Fruit fly (Drosophila melanogaster) whole organism, wandering third instar larva: ENCODE data around the gene CG33947.

Experiments
- Abd-B ChIP-seq: fragments of >200 bp; optimal IDR thresholded peaks from 2 replicates; lab custom pipeline; 2017; ENCODE audit warnings: missing biosample characterization, missing genetic modification characterization
- CG32264 ChIP-seq: fragments of 200-800 bp; sonication (Bioruptor generic); optimal IDR thresholded peaks from 2 replicates; lab custom pipeline; 2016; ENCODE audit warnings: missing biosample characterization, missing genetic modification characterization
- CG9705 ChIP-seq: fragments of 200-800 bp; sonication (Bioruptor generic); optimal IDR thresholded peaks from 2 replicates; lab custom pipeline; 2018; ENCODE audit warnings: missing biosample characterization, mild to moderate bottlenecking, missing genetic modification characterization
- CrebA ChIP-seq: fragments of 200-800 bp; sonication (Bioruptor generic); optimal IDR thresholded peaks from 2 replicates; lab custom pipeline; 2016; ENCODE audit warnings: missing biosample characterization, mild to moderate bottlenecking, missing genetic modification characterization, borderline replicate concordance
- HLH106 ChIP-seq: fragments of 200-800 bp; optimal IDR thresholded peaks from 3 replicates; lab custom pipeline; 2019; ENCODE audit warnings: missing biosample characterization, mild to moderate bottlenecking, missing genetic modification characterization, moderate library complexity
- Hnf4 ChIP-seq: fragments of 200-800 bp; sonication (Bioruptor generic); optimal IDR thresholded peaks from 2 replicates; lab custom pipeline; 2016; ENCODE audit warnings: missing biosample characterization, mild to moderate bottlenecking, missing genetic modification characterization
- Hr78 ChIP-seq: fragments of >200 bp; optimal IDR thresholded peaks from 2 replicates; lab custom pipeline; 2017; ENCODE audit warnings: missing biosample characterization, missing genetic modification characterization
- Hr83 ChIP-seq: fragments of 200-300 bp; sonication (Bioruptor generic); optimal IDR thresholded peaks from 2 replicates; lab custom pipeline; 2016; ENCODE audit warnings: missing biosample characterization, mild to moderate bottlenecking, missing genetic modification characterization, moderate library complexity; ENCODE audit not compliant: poor library complexity, severe bottlenecking
- Jra ChIP-seq: sonication (Bioruptor generic); optimal IDR thresholded peaks from 2 replicates; lab custom pipeline; 2016; ENCODE audit warnings: missing biosample characterization, missing genetic modification characterization
- Mio ChIP-seq: sonication (Bioruptor generic); optimal IDR thresholded peaks from 2 replicates; lab custom pipeline; 2016; ENCODE audit warnings: missing biosample characterization, missing genetic modification characterization
- Myc ChIP-seq: fragments of >200 bp; optimal IDR thresholded peaks from 2 replicates; lab custom pipeline; 2017
- N ChIP-seq: fragments of >200 bp; optimal IDR thresholded peaks from 2 replicates; lab custom pipeline; 2018; ENCODE audit warnings: missing biosample characterization, missing external identifiers, missing genetic modification characterization
- OdsH ChIP-seq: fragments of 200-800 bp; sonication (Bioruptor generic); optimal IDR thresholded peaks from 2 replicates; lab custom pipeline; 2016; ENCODE audit warnings: missing biosample characterization, mild to moderate bottlenecking, missing genetic modification characterization
- Rel ChIP-seq, 2 experiments: fragments of 200-800 bp; sonication (Bioruptor generic) in 1 of 2; optimal IDR thresholded peaks; 2 replicates in 1 of 2; 3 replicates in 1 of 2; lab custom pipeline; 2016 to 2019; ENCODE audit warnings: mild to moderate bottlenecking in 2 of 2, missing biosample characterization in 2 of 2, missing genetic modification characterization in 2 of 2, moderate library complexity in 1 of 2
- Sp1 ChIP-seq: fragments of 200-800 bp; sonication (Bioruptor generic); optimal IDR thresholded peaks from 3 replicates; lab custom pipeline; 2019; ENCODE audit warnings: missing biosample characterization, mild to moderate bottlenecking, missing genetic modification characterization, moderate library complexity
- Vsx2 ChIP-seq: fragments of 200-300, 225-300 bp; sonication (Bioruptor generic); optimal IDR thresholded peaks from 2 replicates; lab custom pipeline; 2018; ENCODE audit warnings: missing biosample characterization, missing genetic modification characterization; ENCODE audit not compliant: partially characterized antibody
- br ChIP-seq: fragments of 200-800 bp; sonication (Bioruptor generic); optimal IDR thresholded peaks from 2 replicates; lab custom pipeline; 2016; ENCODE audit warnings: missing biosample characterization, missing genetic modification characterization
- brk ChIP-seq: fragments of 200-800 bp; sonication (Bioruptor generic); optimal IDR thresholded peaks from 2 replicates; lab custom pipeline; 2016; ENCODE audit warnings: missing biosample characterization, mild to moderate bottlenecking, missing genetic modification characterization
- dsf ChIP-seq: sonication (Bioruptor generic); optimal IDR thresholded peaks from 2 replicates; lab custom pipeline; 2016; ENCODE audit warnings: missing biosample characterization, missing genetic modification characterization, borderline replicate concordance
- ey ChIP-seq: fragments of 200-800 bp; sonication (Bioruptor generic); optimal IDR thresholded peaks from 2 replicates; lab custom pipeline; 2016; ENCODE audit warnings: missing biosample characterization, missing genetic modification characterization
- foxo ChIP-seq, 2 experiments: fragments of 200-800 bp; sonication (Bioruptor generic); optimal IDR thresholded peaks; 2 replicates in 1 of 2; 3 replicates in 1 of 2; lab custom pipeline; 2016 to 2017; ENCODE audit warnings: missing biosample characterization in 2 of 2, missing genetic modification characterization in 2 of 2
- fru ChIP-seq: fragments of 200-800 bp; sonication (Bioruptor generic); optimal IDR thresholded peaks from 3 replicates; lab custom pipeline; 2016; ENCODE audit warnings: missing biosample characterization, mild to moderate bottlenecking, missing genetic modification characterization
- h ChIP-seq: fragments of 200-800 bp; sonication (Bioruptor generic); optimal IDR thresholded peaks from 3 replicates; lab custom pipeline; 2016; ENCODE audit warnings: missing biosample characterization, mild to moderate bottlenecking, missing genetic modification characterization
- lola ChIP-seq: fragments of >200 bp; optimal IDR thresholded peaks from 2 replicates; lab custom pipeline; 2017; ENCODE audit warnings: missing biosample characterization, missing genetic modification characterization
- pan ChIP-seq: fragments of >200 bp; optimal IDR thresholded peaks from 2 replicates; lab custom pipeline; 2017
- psq ChIP-seq: fragments of 200-800 bp; sonication (Bioruptor generic); optimal IDR thresholded peaks from 3 replicates; lab custom pipeline; 2017; ENCODE audit warnings: missing biosample characterization, mild to moderate bottlenecking, missing genetic modification characterization, moderate library complexity
- rgr ChIP-seq: fragments of 200-800 bp; sonication (Bioruptor generic); optimal IDR thresholded peaks from 3 replicates; lab custom pipeline; 2016; ENCODE audit warnings: missing biosample characterization, mild to moderate bottlenecking, missing genetic modification characterization
- sage ChIP-seq: fragments of 200-800 bp; sonication (Bioruptor generic); optimal IDR thresholded peaks from 2 replicates; lab custom pipeline; 2016; ENCODE audit warnings: missing biosample characterization, mild to moderate bottlenecking, missing genetic modification characterization
- sv ChIP-seq: fragments of 200-800 bp; sonication (Bioruptor generic); optimal IDR thresholded peaks from 3 replicates; lab custom pipeline; 2016; ENCODE audit warnings: missing biosample characterization, missing genetic modification characterization
- tai ChIP-seq: sonication (Bioruptor generic); optimal IDR thresholded peaks from 2 replicates; lab custom pipeline; 2016; ENCODE audit warnings: missing biosample characterization, missing genetic modification characterization
- usp ChIP-seq: fragments of >200 bp; optimal IDR thresholded peaks from 2 replicates; lab custom pipeline; 2017; ENCODE audit warnings: missing biosample characterization, missing genetic modification characterization
- woc ChIP-seq: sonication (Bioruptor generic); optimal IDR thresholded peaks from 2 replicates; lab custom pipeline; 2016; ENCODE audit warnings: missing biosample characterization, mild to moderate bottlenecking, missing genetic modification characterization

The CG33947 gene

dm6 chr3L:11051271-11051670, 45.0 kb upstream of the CG33947 start, which contains the start of gene CG43693:
Gene CG43693, minus strand, starts transcription at chr3L:11051371.
- TF ChIP-seq fru (GFP tag; lab: Kevin White, UChicago), result no peak
- TF ChIP-seq Rel (GFP tag; optimal IDR thresholded peaks at IDR 0.05; lab: Kevin White, UChicago), result no peak
- TF ChIP-seq Rel (tag; optimal IDR thresholded peaks at IDR 0.05; lab: Kevin White, UChicago), result no peak
- TF ChIP-seq br (GFP tag; lab: Kevin White, UChicago), result no peak
- TF ChIP-seq Hr83 (GFP tag; lab: Kevin White, UChicago), result no peak
- no peak for TF ChIP-seq ey (GFP tag; lab: Kevin White, UChicago)
- no peak for TF ChIP-seq Abd-B
- TF ChIP-seq CG32264 (GFP tag; lab: Kevin White, UChicago), result no peak
- TF ChIP-seq N (GFP tag; lab: Kevin White, UChicago), result no peak
- TF ChIP-seq CG9705 (GFP tag; lab: Kevin White, UChicago), result no peak
- no peak for TF ChIP-seq pan (lab: Kevin White, UChicago)
- TF ChIP-seq CrebA, result no peak
- TF ChIP-seq h, result no peak
- TF ChIP-seq, all 38 proteins: peak for 0

DNA sequence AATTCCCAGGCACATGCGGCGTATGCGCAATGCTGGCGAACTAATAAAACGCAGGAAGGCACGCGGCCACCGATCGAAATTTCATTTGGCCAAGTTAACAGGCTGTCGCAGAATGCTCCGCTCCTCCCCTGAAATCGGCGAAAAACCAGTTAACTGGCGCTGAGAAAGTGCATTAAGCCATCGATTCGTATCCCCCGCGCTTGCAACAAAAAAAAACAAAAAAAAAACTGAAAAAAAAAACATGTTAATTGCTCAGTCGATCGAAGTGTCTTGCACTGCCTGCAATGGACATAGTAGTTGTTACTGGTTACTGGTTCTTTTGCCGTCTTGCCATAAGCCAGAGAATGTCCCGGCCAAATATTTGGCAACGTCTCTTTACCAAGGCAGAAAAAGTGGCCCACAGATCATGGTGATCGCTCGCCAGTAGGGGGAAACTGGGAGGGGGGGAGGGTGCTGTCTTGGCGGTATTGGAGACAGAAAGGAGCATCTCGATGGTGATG, 43.5 kb upstream of the CG33947 start:
- TF ChIP-seq br (GFP tag; lab: Kevin White, UChicago), result no peak
- TF ChIP-seq fru (GFP tag; lab: Kevin White, UChicago), result peak; percentile 4
- no peak for TF ChIP-seq sv (GFP tag; lab: Kevin White, UChicago)
- TF ChIP-seq CrebA, result no peak

DNA sequence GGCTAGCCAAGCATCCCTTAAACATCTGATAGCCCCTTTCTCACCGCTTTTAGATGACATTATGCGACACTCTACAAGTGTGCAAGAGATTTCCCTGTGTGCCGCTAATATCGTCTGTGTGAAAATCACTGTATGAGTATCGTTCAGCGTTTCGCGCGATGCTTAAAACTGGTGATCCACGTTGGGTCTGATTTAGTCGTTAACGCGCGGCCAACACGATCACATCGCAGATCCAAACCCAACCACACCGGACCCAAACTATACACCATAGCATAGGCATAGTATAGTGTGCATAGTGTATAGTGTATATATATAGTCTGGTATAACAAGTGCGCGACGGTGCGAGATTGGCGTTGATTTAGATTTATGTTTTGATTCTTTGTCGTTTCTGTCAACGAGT, 42.5 kb upstream of the CG33947 start, which contains the start of gene CG7888:
Gene CG7888, plus strand, starts transcription at position 193 of the 400 bp plus-strand sequence.
- no peak for TF ChIP-seq tai
- TF ChIP-seq CG32264 (GFP tag; lab: Kevin White, UChicago), result no peak
- TF ChIP-seq sage, result no peak
- no peak for TF ChIP-seq Jra (GFP tag; lab: Kevin White, UChicago)
- no peak for TF ChIP-seq lola (GFP tag; lab: Kevin White, UChicago)
- no peak for TF ChIP-seq usp (GFP tag; lab: Kevin White, UChicago)

DNA sequence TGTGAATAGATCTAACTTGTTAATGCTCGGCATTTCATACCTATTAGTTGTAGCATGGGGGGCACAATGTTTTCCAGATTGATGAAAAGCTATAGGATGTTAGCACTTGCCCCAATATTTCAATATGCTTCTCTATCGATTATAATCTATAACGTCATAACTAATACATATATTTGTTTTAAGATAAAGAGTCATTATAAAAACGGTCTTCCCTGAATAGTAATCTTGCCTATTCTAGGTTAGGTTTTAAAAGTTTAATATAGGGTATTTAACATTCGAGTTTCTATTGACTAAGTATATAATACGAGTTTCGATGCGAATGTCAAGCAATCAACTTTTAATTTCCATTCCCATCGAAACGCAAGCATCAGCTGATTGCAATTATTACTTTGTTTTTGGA, 35.1 kb upstream of the CG33947 start, which contains the start of the genes CG6321 and Blos2:
Gene CG6321, minus strand, starts transcription at position 25 of the 400 bp plus-strand sequence.
Gene Blos2, plus strand, starts transcription at position 372 of the 400 bp plus-strand sequence.
- TF ChIP-seq CG32264 (GFP tag; lab: Kevin White, UChicago) (peak; percentile 18), Vsx2 (GFP tag; lab: Kevin White, UChicago) (no peak), br (GFP tag; lab: Kevin White, UChicago) (peak; percentile 63), dsf (GFP tag; lab: Kevin White, UChicago) (no peak), foxo (GFP tag; optimal IDR thresholded peaks at IDR 0.05; lab: Kevin White, UChicago) (peak in 1 of 2 experiments; percentile 82), ey (GFP tag; lab: Kevin White, UChicago) (peak; percentile 66), woc (GFP tag; lab: Kevin White, UChicago) (peak; percentile 80), fru (GFP tag; lab: Kevin White, UChicago) (peak; percentile 77), brk (GFP tag; lab: Kevin White, UChicago) (no peak), OdsH (GFP tag; lab: Kevin White, UChicago) (peak; percentile 72), sage (peak; percentile 31), Hr83 (GFP tag; lab: Kevin White, UChicago) (no peak), Mio (GFP tag; lab: Kevin White, UChicago) (no peak), Rel (GFP tag; optimal IDR thresholded peaks at IDR 0.05; lab: Kevin White, UChicago) (no peak), Rel (tag; optimal IDR thresholded peaks at IDR 0.05; lab: Kevin White, UChicago) (peak; percentile 23), rgr (GFP tag; lab: Kevin White, UChicago) (peak; percentile 78), sv (GFP tag; lab: Kevin White, UChicago) (peak; percentile 23), Jra (GFP tag; lab: Kevin White, UChicago) (peak; percentile 37), Abd-B (no peak), h (peak; percentile 84), N (GFP tag; lab: Kevin White, UChicago) (no peak), Hnf4 (GFP tag; lab: Kevin White, UChicago) (peak; percentile 59), Sp1 (GFP tag; lab: Kevin White, UChicago) (peak; percentile 77), psq (peak; percentile 50), HLH106 (tag; lab: Kevin White, UChicago) (peak; percentile 74), Hr78 (GFP tag; lab: Kevin White, UChicago) (no peak), CG9705 (GFP tag; lab: Kevin White, UChicago) (peak; percentile 29), Myc (lab: Kevin White, UChicago) (no peak)
